Worm (Caenorhabditis elegans) whole organism, young adult: ENCODE measurements around the gene cpg-23.

Experiments used
- B0336.3 ChIP-seq: fragments of 200-800 bp; sonication (Bioruptor generic); IDR thresholded peaks from 2 replicates; pipeline ENCODE4 v1.3.6; 2022; ENCODE audit warnings: missing genetic modification characterization, missing compliant biosample characterization
- F10E7.11 ChIP-seq: sonication (generic microtip); optimal IDR thresholded peaks from 2 replicates; lab custom pipeline; 2017; ENCODE audit warnings: mild to moderate bottlenecking, missing genetic modification characterization, moderate library complexity, missing compliant biosample characterization
- F22D6.2 ChIP-seq: sonication (generic microtip); optimal IDR thresholded peaks from 2 replicates; lab custom pipeline; 2016; ENCODE audit warnings: mild to moderate bottlenecking, missing genetic modification characterization, missing compliant biosample characterization
- F33H1.4 ChIP-seq: fragments of 200-800 bp; sonication (Bioruptor generic); IDR thresholded peaks from 2 replicates; pipeline ENCODE4 v1.3.6; 2022; ENCODE audit warnings: missing genetic modification reagents, missing genetic modification characterization, missing compliant biosample characterization
- F37B4.10 ChIP-seq: fragments of 200-800 bp; sonication (Bioruptor generic); IDR thresholded peaks from 2 replicates; pipeline ENCODE4 v1.3.6; 2022; ENCODE audit warnings: missing genetic modification characterization, missing compliant biosample characterization
- F49E8.2 ChIP-seq: sonication (generic microtip); optimal IDR thresholded peaks from 3 replicates; lab custom pipeline; 2017; ENCODE audit warnings: missing genetic modification characterization, mild to moderate bottlenecking, missing compliant biosample characterization, antibody characterized with exemption, moderate library complexity; ENCODE audit not compliant: insufficient read depth
- F52B5.7 ChIP-seq: sonication (generic microtip); optimal IDR thresholded peaks from 2 replicates; lab custom pipeline; 2016; ENCODE audit warnings: mild to moderate bottlenecking, missing genetic modification characterization, missing compliant biosample characterization
- Y53G8AR.9 ChIP-seq: fragments of 200-800 bp; sonication (Bioruptor generic); conservative IDR thresholded peaks from 2 replicates; pipeline ENCODE4 v1.3.6; 2022; ENCODE audit warnings: missing genetic modification reagents, missing genetic modification characterization, missing compliant biosample characterization
- Y67H2A.10 ChIP-seq: fragments of 200-800 bp; sonication (Bioruptor generic); conservative IDR thresholded peaks from 2 replicates; pipeline ENCODE4 v1.3.6; 2022; ENCODE audit warnings: missing genetic modification reagents, missing genetic modification characterization, missing compliant biosample characterization
- athp-1 ChIP-seq: sonication (generic microtip); optimal IDR thresholded peaks from 2 replicates; lab custom pipeline; 2017; ENCODE audit warnings: mild to moderate bottlenecking, missing genetic modification characterization, missing compliant biosample characterization
- attf-3 ChIP-seq: fragments of 200-800 bp; sonication (Bioruptor generic); conservative IDR thresholded peaks from 2 replicates; pipeline ENCODE4 v1.3.6; 2022; ENCODE audit warnings: missing genetic modification reagents, missing genetic modification characterization, missing compliant biosample characterization
- attf-5 ChIP-seq: fragments of 200-800 bp; sonication (Bioruptor generic); optimal IDR thresholded peaks from 2 replicates; lab custom pipeline; 2018; ENCODE audit warnings: mild to moderate bottlenecking, missing genetic modification characterization, missing compliant biosample characterization
- ceh-100 ChIP-seq: fragments of 200-800 bp; sonication (Bioruptor generic); IDR thresholded peaks from 2 replicates; pipeline ENCODE4 v1.3.6; 2022; ENCODE audit warnings: missing genetic modification reagents, missing genetic modification characterization, missing compliant biosample characterization
- ceh-79 ChIP-seq: sonication (generic microtip); optimal IDR thresholded peaks from 2 replicates; lab custom pipeline; 2017; ENCODE audit warnings: mild to moderate bottlenecking, missing genetic modification characterization, missing compliant biosample characterization
- dox-1 ChIP-seq: fragments of 200-800 bp; sonication (Bioruptor generic); IDR thresholded peaks from 2 replicates; pipeline ENCODE4 v1.3.6; 2022; ENCODE audit warnings: missing genetic modification reagents, missing genetic modification characterization, missing compliant biosample characterization
- hlh-26 ChIP-seq: fragments of 200-800 bp; sonication (Bioruptor generic); conservative IDR thresholded peaks from 2 replicates; pipeline ENCODE4 v1.3.6; 2022; ENCODE audit warnings: missing genetic modification reagents, missing genetic modification characterization, missing compliant biosample characterization
- hmg-20 ChIP-seq: fragments of 200-800 bp; sonication (Bioruptor generic); IDR thresholded peaks from 2 replicates; pipeline ENCODE4 v1.3.6; 2022; ENCODE audit warnings: missing genetic modification reagents, missing genetic modification characterization, missing compliant biosample characterization
- hsf-1 ChIP-seq: fragments of 200-800 bp; sonication (Bioruptor generic); IDR thresholded peaks from 2 replicates; pipeline ENCODE4 v1.3.6; 2022; ENCODE audit warnings: missing genetic modification reagents, missing genetic modification characterization, missing compliant biosample characterization
- lag-1 ChIP-seq: fragments of 200-800 bp; sonication (Bioruptor generic); IDR thresholded peaks from 2 replicates; pipeline ENCODE4 v1.3.6; 2022; ENCODE audit warnings: missing genetic modification reagents, missing genetic modification characterization, missing compliant biosample characterization
- lin-40 ChIP-seq: sonication (generic microtip); optimal IDR thresholded peaks from 2 replicates; lab custom pipeline; 2016; ENCODE audit warnings: missing genetic modification characterization, mild to moderate bottlenecking, missing compliant biosample characterization, missing genotype, missing genetic modification reagents
- lin-54 ChIP-seq: fragments of 200-800 bp; sonication (Bioruptor generic); optimal IDR thresholded peaks from 2 replicates; lab custom pipeline; 2018; ENCODE audit warnings: mild to moderate bottlenecking, missing genetic modification characterization, missing compliant biosample characterization
- lir-1 ChIP-seq: fragments of 200-800 bp; sonication (Bioruptor generic); conservative IDR thresholded peaks from 2 replicates; pipeline ENCODE4 v1.3.6; 2022; ENCODE audit warnings: missing genetic modification reagents, missing genetic modification characterization, missing compliant biosample characterization
- lsl-1 ChIP-seq: fragments of 200-800 bp; sonication (Bioruptor generic); optimal IDR thresholded peaks from 2 replicates; lab custom pipeline; 2018; ENCODE audit warnings: mild to moderate bottlenecking, missing genetic modification characterization, moderate library complexity, missing compliant biosample characterization
- madf-6 ChIP-seq: fragments of 200-800 bp; sonication (Bioruptor generic); IDR thresholded peaks from 2 replicates; pipeline ENCODE4 v1.3.6; 2022; ENCODE audit warnings: missing genetic modification reagents, missing genetic modification characterization, missing compliant biosample characterization
- madf-8 ChIP-seq: fragments of 200-800 bp; sonication (Bioruptor generic); conservative IDR thresholded peaks from 2 replicates; pipeline ENCODE4 v1.3.6; 2022; ENCODE audit warnings: missing genetic modification reagents, missing genetic modification characterization, missing compliant biosample characterization
- mcd-1 ChIP-seq: fragments of 200-800 bp; sonication (Bioruptor generic); IDR thresholded peaks from 2 replicates; pipeline ENCODE4 v1.3.6; 2022; ENCODE audit warnings: missing genetic modification reagents, missing genetic modification characterization, missing compliant biosample characterization
- mel-28 ChIP-seq: sonication (generic microtip); optimal IDR thresholded peaks from 2 replicates; lab custom pipeline; 2016; ENCODE audit warnings: borderline replicate concordance, mild to moderate bottlenecking, missing genetic modification characterization, missing compliant biosample characterization
- mxl-1 ChIP-seq: sonication (generic microtip); optimal IDR thresholded peaks from 2 replicates; lab custom pipeline; 2016; ENCODE audit warnings: missing genetic modification characterization, missing compliant biosample characterization
- nfya-1 ChIP-seq: sonication (generic microtip); optimal IDR thresholded peaks from 2 replicates; lab custom pipeline; 2017; ENCODE audit warnings: antibody characterized with exemption, missing compliant biosample characterization, missing genetic modification characterization, borderline replicate concordance; ENCODE audit not compliant: insufficient read depth
- nhr-80 ChIP-seq: sonication (generic microtip); optimal IDR thresholded peaks from 2 replicates; lab custom pipeline; 2016; ENCODE audit warnings: missing genetic modification characterization, missing compliant biosample characterization
- nhr-90 ChIP-seq: sonication (generic microtip); optimal IDR thresholded peaks from 2 replicates; lab custom pipeline; 2016; ENCODE audit warnings: missing genotype, mild to moderate bottlenecking, missing genetic modification characterization, missing compliant biosample characterization
- pbrm-1 ChIP-seq: fragments of 200-800 bp; sonication (Bioruptor generic); IDR thresholded peaks from 2 replicates; pipeline ENCODE4 v1.3.6; 2022; ENCODE audit warnings: missing genetic modification reagents, missing genetic modification characterization, missing compliant biosample characterization
- rcor-1 ChIP-seq: fragments of 200-800 bp; sonication (Bioruptor generic); IDR thresholded peaks from 2 replicates; pipeline ENCODE4 v1.3.6; 2022; ENCODE audit warnings: missing genetic modification reagents, missing genetic modification characterization, missing compliant biosample characterization
- rpc-1 ChIP-seq, 2 experiments: fragments of 150-350 bp in 1 of 2; sonication (generic microtip) in 1 of 2; optimal IDR thresholded peaks; 2 replicates each; lab custom pipeline; 2014 to 2018; ENCODE audit warnings: missing biosample characterization in 1 of 2, missing genetic modification characterization in 1 of 2, missing genetic modification reagents in 1 of 2, missing genotype in 1 of 2
- sdz-38 ChIP-seq: sonication (generic microtip); optimal IDR thresholded peaks from 2 replicates; lab custom pipeline; 2016; ENCODE audit warnings: missing genotype, missing genetic modification characterization, missing compliant biosample characterization
- snpc-4 ChIP-seq, 5 experiments: fragments of 150-350 bp in 1 of 5; sonication (generic microtip) in 4 of 5; optimal IDR thresholded peaks; 2 replicates each; lab custom pipeline; 2014 to 2018; ENCODE audit warnings: missing genetic modification characterization in 5 of 5, missing biosample characterization in 3 of 5, antibody characterized with exemption in 2 of 5, mild to moderate bottlenecking in 2 of 5, missing compliant biosample characterization in 2 of 5, missing genotype in 2 of 5, moderate library complexity in 2 of 5, missing genetic modification reagents in 1 of 5
- somi-1 ChIP-seq: fragments of 200-800 bp; sonication (Bioruptor generic); optimal IDR thresholded peaks from 2 replicates; lab custom pipeline; 2018; ENCODE audit warnings: mild to moderate bottlenecking, missing genetic modification characterization, missing compliant biosample characterization
- xnd-1 ChIP-seq: sonication (generic microtip); optimal IDR thresholded peaks from 2 replicates; lab custom pipeline; 2016; ENCODE audit warnings: missing genotype, missing genetic modification reagents, missing genetic modification characterization, missing compliant biosample characterization
- zfh-2 ChIP-seq: fragments of 200-800 bp; sonication (Bioruptor generic); conservative IDR thresholded peaks from 2 replicates; pipeline ENCODE4 v1.3.6; 2022; ENCODE audit warnings: missing genetic modification reagents, missing genetic modification characterization, missing compliant biosample characterization
- ztf-26 ChIP-seq: sonication (generic microtip); optimal IDR thresholded peaks from 2 replicates; lab custom pipeline; 2017; ENCODE audit warnings: missing genetic modification characterization, missing compliant biosample characterization
- ztf-6 ChIP-seq: fragments of 200-800 bp; sonication (Bioruptor generic); IDR thresholded peaks from 2 replicates; pipeline ENCODE4 v1.3.6; 2022; ENCODE audit warnings: missing genetic modification reagents, missing genetic modification characterization, missing compliant biosample characterization

cpg-23 gene

DNA sequence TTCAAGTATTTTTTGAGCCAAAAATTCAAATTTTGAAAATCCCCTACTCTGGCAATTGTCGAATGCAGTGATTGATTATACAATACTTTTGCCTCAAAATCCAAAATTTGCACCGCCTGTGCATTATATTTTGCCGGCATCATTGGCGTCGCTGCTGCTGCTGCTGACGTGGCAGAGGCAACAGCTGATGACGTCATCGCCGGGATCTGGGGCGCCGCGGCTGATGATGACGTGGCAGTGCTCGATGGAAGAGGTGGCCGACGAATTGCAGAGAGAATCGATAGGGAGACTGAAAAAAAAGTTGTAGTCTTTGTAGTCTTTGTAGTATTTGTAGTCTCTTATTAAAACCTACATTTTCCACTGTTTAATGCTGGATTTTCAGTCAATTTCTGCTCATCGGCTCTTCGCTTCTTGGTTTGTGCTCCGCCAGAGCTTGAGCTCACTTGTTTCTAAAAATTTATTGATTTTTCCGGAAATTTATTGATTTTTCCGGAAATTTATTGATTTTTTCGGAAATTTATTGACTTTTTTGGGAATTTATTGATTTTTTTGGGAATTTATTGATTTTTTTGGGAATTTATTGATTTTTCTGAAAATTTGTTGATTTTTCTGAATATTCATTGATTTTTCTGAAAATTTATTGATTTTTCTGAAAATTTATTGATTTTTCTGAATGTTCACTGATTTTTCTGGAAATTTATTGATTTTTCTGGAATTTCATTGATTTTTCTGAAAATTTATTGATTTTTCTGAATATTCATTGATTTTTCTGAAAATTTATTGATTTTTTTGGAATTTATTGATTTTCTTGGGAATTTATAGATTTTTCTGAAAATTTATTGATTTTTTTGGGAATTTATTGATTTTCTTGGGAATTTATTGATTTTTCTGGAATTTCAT lies 19.6 kb upstream of the cpg-23 start:
- TF ChIP-seq somi-1 (GFP tag; lab: Kevin White, UChicago) (no peak), zfh-2 (GFP tag; lab: Robert Waterston, UW) (peak; percentile 74)

DNA sequence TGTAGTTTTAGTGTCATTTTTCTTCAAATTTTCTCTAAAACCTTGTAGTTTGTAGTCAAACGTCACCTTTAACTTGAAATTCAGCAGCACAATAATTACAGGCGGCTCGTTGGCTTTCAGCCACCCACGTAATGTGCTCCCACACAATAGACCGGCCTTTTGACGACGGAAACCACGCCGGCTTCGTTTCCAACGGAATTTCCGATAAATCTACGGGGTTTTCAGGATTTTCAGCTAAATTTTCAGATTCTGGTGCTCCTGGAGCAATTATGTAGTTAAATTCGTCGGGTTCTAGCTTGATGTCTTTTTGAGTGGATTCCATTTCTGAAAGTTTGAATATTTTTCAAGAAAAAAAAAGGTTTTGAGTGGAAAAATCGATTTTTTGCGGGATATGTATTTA lies 16.0 kb upstream of the cpg-23 start, which contains the start of gene bed-1:
Gene bed-1, minus strand, starts transcription at position 337 of the 400 bp plus-strand sequence.
- no peak for TF ChIP-seq hsf-1
- TF ChIP-seq attf-5 = no peak
- TF ChIP-seq ceh-79 (tag; lab: Kevin White, UChicago) = no peak
- no peak for TF ChIP-seq lin-40 (tag; lab: Kevin White, UChicago)
- no peak for TF ChIP-seq pbrm-1 (GFP tag; lab: Robert Waterston, UW)
- no peak for TF ChIP-seq lin-54 (GFP tag; lab: Kevin White, UChicago)
- no peak for TF ChIP-seq Y53G8AR.9 (GFP tag; lab: Robert Waterston, UW)
- no peak for TF ChIP-seq nhr-90 (tag; lab: Kevin White, UChicago)
- no peak for TF ChIP-seq Y67H2A.10
- no peak for TF ChIP-seq hmg-20 (GFP tag; lab: Robert Waterston, UW)
- TF ChIP-seq F22D6.2 = no peak
- no peak for TF ChIP-seq xnd-1 (tag; lab: Kevin White, UChicago)
- no peak for TF ChIP-seq F10E7.11 (tag; lab: Kevin White, UChicago)
- TF ChIP-seq mxl-1 = no peak
- TF ChIP-seq hlh-26 (GFP tag; lab: Robert Waterston, UW) = no peak
- no peak for TF ChIP-seq athp-1
- no peak for TF ChIP-seq sdz-38
- no peak for TF ChIP-seq mcd-1 (GFP tag; lab: Robert Waterston, UW)

DNA sequence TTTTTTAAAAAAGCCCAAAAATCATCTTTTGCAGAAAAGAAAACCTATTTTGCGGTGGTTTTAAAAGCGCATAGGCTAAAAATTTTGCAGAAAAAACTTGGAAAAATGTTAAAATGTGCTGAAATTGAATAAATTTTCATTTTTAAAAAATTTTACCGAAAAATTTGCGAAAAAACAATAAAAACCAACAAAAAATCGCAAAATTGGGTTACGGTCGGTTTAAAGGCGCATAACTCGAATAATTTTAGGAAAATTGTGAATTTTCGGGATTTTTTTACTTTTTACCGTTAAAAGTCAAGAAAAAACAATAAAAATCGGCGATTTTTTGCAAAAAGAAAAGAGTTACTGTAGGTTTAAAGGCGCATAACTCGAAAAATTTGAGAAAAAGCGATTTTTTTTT lies 15.3 kb upstream of the cpg-23 start:
- TF ChIP-seq ztf-6 (no peak), lsl-1 (GFP tag; lab: Kevin White, UChicago) (peak; percentile 76), snpc-4 (GFP tag; optimal IDR thresholded peaks at IDR 0.05; lab: Kevin White, UChicago) (no peak), snpc-4 (tag; optimal IDR thresholded peaks at IDR 0.05; lab: Kevin White, UChicago) (no peak), nfya-1 (no peak), madf-6 (GFP tag; lab: Robert Waterston, UW) (peak; percentile 16; the same call in 1 of the 2 replicates), ztf-26 (tag; lab: Kevin White, UChicago) (no peak), F10E7.11 (tag; lab: Kevin White, UChicago) (no peak), madf-8 (GFP tag; lab: Robert Waterston, UW) (0 out of 2 replicates have a peak, but pooled peaks have one; percentile 13), xnd-1 (tag; lab: Kevin White, UChicago) (peak; percentile 70), attf-5 (no peak)

DNA sequence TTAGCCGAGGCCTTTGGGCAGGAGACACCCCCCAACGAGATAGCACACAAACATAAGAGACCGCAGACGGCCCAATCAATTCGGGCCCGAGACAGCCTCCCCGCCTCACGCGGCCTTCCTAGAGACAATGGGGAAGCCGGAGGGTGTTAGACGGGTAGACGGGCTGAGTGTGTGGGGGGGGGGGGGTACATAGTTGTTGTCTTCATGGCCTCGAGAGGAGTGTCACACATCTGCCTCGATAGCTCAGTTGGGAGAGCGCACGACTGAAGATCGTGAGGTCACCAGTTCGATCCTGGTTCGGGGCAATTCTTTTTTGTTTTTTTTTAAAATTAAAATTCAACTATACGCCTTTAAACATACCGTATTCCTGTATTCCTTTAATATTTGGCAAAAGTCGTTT lies 14.8 kb upstream of the cpg-23 start:
- peak; percentile 29 for TF ChIP-seq F33H1.4
- no peak for TF ChIP-seq hsf-1
- TF ChIP-seq F49E8.2 (tag; lab: Kevin White, UChicago) = peak; percentile 58
- peak; percentile 45; the same call in 1 of the 2 replicates for TF ChIP-seq ceh-100 (GFP tag; lab: Robert Waterston, UW)
- TF ChIP-seq dox-1 (GFP tag; lab: Robert Waterston, UW) = no peak
- peak; percentile 80 for TF ChIP-seq attf-3 (GFP tag; lab: Robert Waterston, UW)
- TF ChIP-seq zfh-2 (GFP tag; lab: Robert Waterston, UW) = peak; percentile 96
- peak; percentile 83 for TF ChIP-seq rpc-1 (optimal IDR thresholded peaks at IDR 0.05; lab: Kevin White, UChicago)
- TF ChIP-seq rpc-1 (tag; optimal IDR thresholded peaks at IDR 0.05; lab: Kevin White, UChicago) = peak; percentile 83
- TF ChIP-seq ceh-79 (tag; lab: Kevin White, UChicago) = peak; percentile 23
- peak; percentile 77 for TF ChIP-seq athp-1
- no peak for TF ChIP-seq lir-1 (GFP tag; lab: Robert Waterston, UW)
- peak; percentile 58 for TF ChIP-seq lin-40 (tag; lab: Kevin White, UChicago)
- no peak for TF ChIP-seq nhr-80 (tag; lab: Kevin White, UChicago)
- no peak for TF ChIP-seq lag-1 (GFP tag; lab: Robert Waterston, UW)
- TF ChIP-seq F37B4.10 = no peak
- TF ChIP-seq rcor-1 (GFP tag; lab: Robert Waterston, UW) = peak; percentile 57
- TF ChIP-seq B0336.3 = peak; percentile 69
- TF ChIP-seq F52B5.7 (tag; lab: Kevin White, UChicago) = peak; percentile 55
- no peak for TF ChIP-seq mel-28 (tag; lab: Kevin White, UChicago)
